Worm (Caenorhabditis elegans): ENCODE results near the gene F21A3.4.
A peak's percentile ranks its signal among the peaks of the same experiment; 100 is the strongest.

The F21A3.4 gene

ce11 chrV:15511613-15512216, 24.7 kb upstream of the F21A3.4 start, which contains the start of gene rpl-38 (continued):
- TF ChIP-seq gei-8 (GFP tag; optimal IDR thresholded peaks at IDR 0.05) (no peak), set-16 (GFP tag; IDR thresholded peaks at IDR 0.05) (no peak), nhr-111 (GFP tag; optimal IDR thresholded peaks at IDR 0.05) (no peak), lin-15B (tag; optimal IDR thresholded peaks at IDR 0.05) (no peak), mxl-3 (GFP tag; optimal IDR thresholded peaks at IDR 0.05) (no peak), unc-39 (tag; optimal IDR thresholded peaks at IDR 0.05) (no peak), nhr-48 (tag; optimal IDR thresholded peaks at IDR 0.05) (peak; percentile 39), mdl-1 (tag; optimal IDR thresholded peaks at IDR 0.05) (no peak), ztf-11 (tag; optimal IDR thresholded peaks at IDR 0.05) (no peak), aha-1 (tag) (peak; percentile 87), snpc-1.2 (GFP tag; IDR thresholded peaks at IDR 0.05) (peak; percentile 60), dve-1 (tag; optimal IDR thresholded peaks at IDR 0.05; ENCODE audit: insufficient read depth) (peak; percentile 70), nhr-10 (tag; optimal IDR thresholded peaks at IDR 0.05) (no peak), daf-16 (GFP tag; optimal IDR thresholded peaks at IDR 0.05) (peak in 1 of 2 experiments; percentile 42), daf-16 (tag; optimal IDR thresholded peaks at IDR 0.05) (peak; percentile 47), arid-1 (GFP tag; conservative IDR thresholded peaks at IDR 0.05) (peak; percentile 70; the same call in 1 of the 2 replicates), cey-2 (tag; optimal IDR thresholded peaks at IDR 0.05; ENCODE audit: borderline replicate concordance, insufficient read depth) (no peak), spr-1 (tag; optimal IDR thresholded peaks at IDR 0.05) (peak; percentile 58), hif-1 (tag; optimal IDR thresholded peaks at IDR 0.05) (peak in 1 of 2 experiments; percentile 62), zag-1 (tag; optimal IDR thresholded peaks at IDR 0.05) (no peak), zip-11 (GFP tag; IDR thresholded peaks at IDR 0.05) (no peak), lsy-2 (tag; optimal IDR thresholded peaks at IDR 0.05) (peak; percentile 95 to 99), R02D3.7 (tag; optimal IDR thresholded peaks at IDR 0.05) (no peak), madf-5 (GFP tag; IDR thresholded peaks at IDR 0.05) (no peak), zfp-2 (tag; optimal IDR thresholded peaks at IDR 0.05) (no peak), saeg-2 (GFP tag; IDR thresholded peaks at IDR 0.05) (no peak), lin-38 (GFP tag; IDR thresholded peaks at IDR 0.05) (peak; percentile 78), nhr-102 (tag; optimal IDR thresholded peaks at IDR 0.05) (peak; percentile 64), hlh-30 (tag; optimal IDR thresholded peaks at IDR 0.05; ENCODE audit: insufficient read depth) (peak; percentile 76), pqm-1 (tag; optimal IDR thresholded peaks at IDR 0.05) (no peak), vab-7 (GFP tag; IDR thresholded peaks at IDR 0.05) (peak; percentile 38; the same call in 1 of the 2 replicates), F49E8.2 (tag; optimal IDR thresholded peaks at IDR 0.05; ENCODE audit: borderline replicate concordance) (peak; percentile 60), lin-1 (GFP tag; IDR thresholded peaks at IDR 0.05) (no peak), unc-62 (GFP tag; optimal IDR thresholded peaks at IDR 0.05 in 1 of 2) (no peak), unc-62 (tag; optimal IDR thresholded peaks at IDR 0.05) (no peak), F37D6.2 (tag; optimal IDR thresholded peaks at IDR 0.05) (peak; percentile 47), T20F7.1 (GFP tag; optimal IDR thresholded peaks at IDR 0.05) (no peak), fos-1 (tag; optimal IDR thresholded peaks at IDR 0.05) (no peak), spr-3 (GFP tag; optimal IDR thresholded peaks at IDR 0.05) (no peak), mdt-29 (GFP tag; IDR thresholded peaks at IDR 0.05) (no peak), F44E2.7 (GFP tag; IDR thresholded peaks at IDR 0.05) (no peak), daf-19 (GFP tag; conservative IDR thresholded peaks at IDR 0.05) (no peak), dpl-1 (GFP tag; optimal IDR thresholded peaks at IDR 0.05) (peak; percentile 80), ceh-44 (GFP tag; IDR thresholded peaks at IDR 0.05) (peak; percentile 35; the same call in 1 of the 2 replicates), fkh-10 (GFP tag; optimal IDR thresholded peaks at IDR 0.05) (peak; percentile 29), sdz-12 (GFP tag; optimal IDR thresholded peaks at IDR 0.05) (no peak), ztf-7 (tag; optimal IDR thresholded peaks at IDR 0.05) (no peak), nhr-25 (tag; optimal IDR thresholded peaks at IDR 0.05; ENCODE audit: borderline replicate concordance, insufficient read depth) (no peak), T26A8.4 (GFP tag; IDR thresholded peaks at IDR 0.05) (peak; percentile 55; the same call in 1 of the 2 replicates), ceh-20 (GFP tag; IDR thresholded peaks at IDR 0.05) (0 out of 2 replicates have a peak, but pooled peaks have one; percentile 40)
